Worm (Caenorhabditis elegans) whole organism, early embryonic: ENCODE results near the gene ubc-9.

ENCODE experiments used
- aly-1 ChIP-seq: sonication (generic microtip); optimal IDR thresholded peaks from 2 replicates; lab custom pipeline; 2016; ENCODE audit warnings: missing genetic modification characterization, missing compliant biosample characterization
- ama-1 ChIP-seq: fragments of 150-350 bp; optimal IDR thresholded peaks from 2 replicates; lab custom pipeline; 2014
- ceh-13 ChIP-seq: fragments of 200-800 bp; sonication (Bioruptor generic); optimal IDR thresholded peaks from 2 replicates; lab custom pipeline; 2018; ENCODE audit warnings: mild to moderate bottlenecking, missing genetic modification characterization, missing compliant biosample characterization
- ets-7 ChIP-seq: sonication (generic microtip); optimal IDR thresholded peaks from 2 replicates; lab custom pipeline; 2016; ENCODE audit warnings: missing genotype, missing genetic modification characterization, missing compliant biosample characterization
- flt-1 ChIP-seq: fragments of 200-800 bp; sonication (Bioruptor generic); IDR thresholded peaks from 2 replicates; pipeline ENCODE4 v1.3.6; 2022; ENCODE audit warnings: missing genetic modification characterization, missing compliant biosample characterization
- hmbx-1 ChIP-seq: sonication (generic microtip); optimal IDR thresholded peaks from 2 replicates; lab custom pipeline; 2016; ENCODE audit warnings: mild to moderate bottlenecking, missing genetic modification characterization, missing compliant biosample characterization
- hmg-4 ChIP-seq: fragments of 200-800 bp; sonication (Bioruptor generic); optimal IDR thresholded peaks from 2 replicates; lab custom pipeline; 2018; ENCODE audit warnings: mild to moderate bottlenecking, missing genetic modification characterization, missing compliant biosample characterization
- hnd-1 ChIP-seq: sonication (generic microtip); optimal IDR thresholded peaks from 2 replicates; lab custom pipeline; 2016; ENCODE audit warnings: missing genetic modification characterization, missing compliant biosample characterization
- pes-1 ChIP-seq: fragments of 200-800 bp; sonication (Bioruptor generic); IDR thresholded peaks from 2 replicates; pipeline ENCODE4 v1.3.6; 2022; ENCODE audit warnings: missing genetic modification reagents, missing genetic modification characterization, missing compliant biosample characterization
- scrt-1 ChIP-seq: fragments of 200-800 bp; sonication (Bioruptor generic); IDR thresholded peaks from 2 replicates; pipeline ENCODE4 v1.3.6; 2022; ENCODE audit warnings: missing genetic modification characterization, missing compliant biosample characterization
- sea-1 ChIP-seq: fragments of 200-800 bp; sonication (Bioruptor generic); conservative IDR thresholded peaks from 2 replicates; pipeline ENCODE4 v1.3.6; 2022; ENCODE audit warnings: missing genetic modification characterization, missing compliant biosample characterization
- tbx-11 ChIP-seq: fragments of 200-800 bp; sonication (Bioruptor generic); IDR thresholded peaks from 2 replicates; pipeline ENCODE4 v1.3.6; 2022; ENCODE audit warnings: missing genetic modification characterization, missing compliant biosample characterization

- no peak for TF ChIP-seq ama-1
- TF ChIP-seq aly-1 (tag; lab: Kevin White, UChicago): no peak
- no peak for TF ChIP-seq hmg-4 (GFP tag; lab: Kevin White, UChicago)
- TF ChIP-seq sea-1 (GFP tag; lab: Robert Waterston, UW): no peak
- no peak for TF ChIP-seq hnd-1 (tag; lab: Kevin White, UChicago)
- no peak for TF ChIP-seq ceh-13
- no peak for TF ChIP-seq flt-1 (GFP tag; lab: Robert Waterston, UW)
- no peak for TF ChIP-seq scrt-1 (GFP tag; lab: Robert Waterston, UW)
- TF ChIP-seq tbx-11 (GFP tag; lab: Robert Waterston, UW): no peak
- TF ChIP-seq ets-7 (tag; lab: Kevin White, UChicago): no peak
- no peak for TF ChIP-seq pes-1 (GFP tag; lab: Robert Waterston, UW)
- TF ChIP-seq hmbx-1 (tag; lab: Kevin White, UChicago): no peak
These were observed 35.5 kb downstream of the ubc-9 start for ce11 chrIV:4686291-4686830.
